Fruit fly (Drosophila melanogaster): Measurements from ENCODE around the gene amrt.

The amrt gene

DNA sequence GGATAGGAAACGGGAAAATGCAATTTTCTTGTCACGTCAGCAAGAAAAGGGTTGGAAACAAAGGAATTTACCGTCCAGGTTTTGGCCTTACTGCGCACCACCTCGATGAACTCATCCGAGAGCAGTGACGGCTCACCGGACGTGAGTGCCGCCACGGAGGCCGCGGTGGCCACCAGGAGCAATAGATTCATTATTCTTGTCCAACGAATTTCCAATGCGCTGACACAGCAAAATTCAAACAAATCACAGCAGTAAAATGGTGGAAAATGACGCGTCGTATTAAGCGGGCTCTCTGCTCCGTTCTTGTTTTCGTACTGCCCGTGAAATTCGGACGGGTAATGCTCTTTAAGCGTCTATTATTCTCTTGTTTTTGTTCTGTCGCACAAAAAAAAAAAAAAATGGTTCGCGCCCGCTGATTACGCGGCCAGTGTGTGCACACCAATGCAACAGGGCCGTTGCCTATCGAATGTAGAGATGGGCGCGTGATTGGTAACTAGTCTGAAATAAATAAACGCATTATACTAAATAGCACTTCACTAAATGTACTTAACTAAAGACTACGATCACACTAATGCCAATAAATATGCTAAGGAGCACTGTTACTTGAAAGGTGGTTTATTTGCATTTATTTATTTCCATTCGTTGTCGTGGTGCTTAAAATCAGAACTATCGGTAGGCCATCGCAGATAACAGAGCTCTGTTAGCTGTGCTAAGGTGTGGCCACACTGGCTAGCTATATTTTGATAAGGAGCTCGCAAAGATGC, at the start of gene amrt, which contains the start of gene CtsB:
Gene amrt (plus strand): TSS at position 721 of the 764 bp plus-strand sequence.
Gene CtsB (minus strand): TSS at position 432 of the 764 bp plus-strand sequence.
- TF ChIP-seq cnc (optimal IDR thresholded peaks at IDR 0.05) (peak; percentile 58 to 74), CG7101 (tag; optimal IDR thresholded peaks at IDR 0.05) (peak; percentile 75), cic (GFP tag; optimal IDR thresholded peaks at IDR 0.05) (peak; percentile 75), Mnt (GFP tag; optimal IDR thresholded peaks at IDR 0.05) (peak; percentile 70), toe (GFP tag; optimal IDR thresholded peaks at IDR 0.05) (peak; percentile 76), pad (GFP tag; optimal IDR thresholded peaks at IDR 0.05) (peak; percentile 58), CG14711 (tag; optimal IDR thresholded peaks at IDR 0.05) (peak; percentile 44), CG7045 (GFP tag; optimal IDR thresholded peaks at IDR 0.05) (peak; percentile 60), Crg-1 (GFP tag; optimal IDR thresholded peaks at IDR 0.05) (peak; percentile 19), bab1 (GFP tag; optimal IDR thresholded peaks at IDR 0.05) (peak; percentile 89), kay (GFP tag; ENCODE audit: borderline replicate concordance) (no peak), CG11617 (GFP tag; optimal IDR thresholded peaks at IDR 0.05) (peak; percentile 94), Clk (GFP tag; optimal IDR thresholded peaks at IDR 0.05) (peak; percentile 2), CG5204 (GFP tag; optimal IDR thresholded peaks at IDR 0.05) (peak; percentile 57), CG1620 (GFP tag; optimal IDR thresholded peaks at IDR 0.05) (peak; percentile 78), CG12768 (GFP tag; optimal IDR thresholded peaks at IDR 0.05) (peak; percentile 49), CG33017 (tag; optimal IDR thresholded peaks at IDR 0.05) (peak; percentile 32), tj (GFP tag; optimal IDR thresholded peaks at IDR 0.05) (peak; percentile 99), ovo (GFP tag; optimal IDR thresholded peaks at IDR 0.05) (peak; percentile 75), Hr96 (GFP tag; optimal IDR thresholded peaks at IDR 0.05) (peak; percentile 90)

dm6 chrX:13734866-13735265, 47.4 kb upstream of the amrt start:
- TF ChIP-seq CG7045 (GFP tag; optimal IDR thresholded peaks at IDR 0.05) (peak; percentile 20), kay (GFP tag; ENCODE audit: borderline replicate concordance) (no peak), pad (GFP tag; optimal IDR thresholded peaks at IDR 0.05) (peak; percentile 29), CG7101 (tag; optimal IDR thresholded peaks at IDR 0.05) (peak; percentile 80), CG1620 (GFP tag; optimal IDR thresholded peaks at IDR 0.05) (no peak), CG11617 (GFP tag; optimal IDR thresholded peaks at IDR 0.05) (peak; percentile 49), tj (GFP tag; optimal IDR thresholded peaks at IDR 0.05) (no peak), CG14711 (tag; optimal IDR thresholded peaks at IDR 0.05) (peak; percentile 76), bab1 (GFP tag; optimal IDR thresholded peaks at IDR 0.05) (peak; percentile 76), CG33017 (tag; optimal IDR thresholded peaks at IDR 0.05) (peak; percentile 82), CG12768 (GFP tag; optimal IDR thresholded peaks at IDR 0.05) (peak; percentile 60), cic (GFP tag; optimal IDR thresholded peaks at IDR 0.05) (no peak)

DNA sequence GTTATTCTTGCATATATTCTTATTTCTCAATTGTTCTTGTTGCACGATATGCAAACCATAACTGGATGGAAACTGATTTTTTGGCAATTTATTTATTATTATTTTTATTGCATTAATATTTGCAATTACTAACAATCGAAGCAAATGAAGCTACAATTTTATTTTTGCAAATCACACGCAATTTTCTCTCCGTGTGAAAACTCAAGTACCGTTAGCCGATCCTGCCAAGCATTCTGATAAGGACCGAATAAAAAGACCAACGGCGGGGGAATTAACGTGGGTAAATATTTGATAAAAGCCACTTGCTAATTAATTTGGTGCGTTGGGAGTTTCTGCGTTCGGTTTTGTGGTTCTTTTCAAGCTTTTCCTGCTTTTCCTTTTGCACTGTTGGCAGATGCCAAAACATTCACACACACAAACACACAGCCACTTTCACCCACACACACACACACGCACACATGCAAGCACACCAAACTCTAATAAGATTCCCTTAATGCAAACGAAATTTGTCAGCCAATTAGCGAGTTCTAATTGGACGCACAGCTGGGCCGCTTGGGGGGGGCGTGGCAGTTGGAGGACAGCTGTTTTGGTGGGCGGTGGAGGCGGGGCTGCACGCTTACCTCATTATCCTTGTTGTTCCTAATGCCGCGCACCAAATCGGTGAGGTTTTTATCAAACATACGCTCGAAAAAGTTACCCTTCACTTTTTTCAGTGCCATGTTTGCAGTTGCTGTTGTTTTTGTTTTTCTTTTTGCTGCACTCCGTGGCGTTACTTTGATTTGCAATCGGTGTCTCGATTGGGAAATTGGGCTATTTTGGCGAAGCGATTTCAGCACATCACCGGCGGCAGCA, 46.7 kb upstream of the amrt start:
- TF ChIP-seq Crg-1 (GFP tag; optimal IDR thresholded peaks at IDR 0.05): no peak
- no peak for TF ChIP-seq pad (GFP tag; optimal IDR thresholded peaks at IDR 0.05)
- TF ChIP-seq toe (GFP tag; optimal IDR thresholded peaks at IDR 0.05): no peak
- peak; percentile 70 for TF ChIP-seq tj (GFP tag; optimal IDR thresholded peaks at IDR 0.05)
- no peak for TF ChIP-seq CG5204 (GFP tag; optimal IDR thresholded peaks at IDR 0.05)
- TF ChIP-seq ovo (GFP tag; optimal IDR thresholded peaks at IDR 0.05): peak; percentile 73
- TF ChIP-seq cic (GFP tag; optimal IDR thresholded peaks at IDR 0.05): no peak
- no peak for TF ChIP-seq Clk (GFP tag; optimal IDR thresholded peaks at IDR 0.05)
- peak; percentile 84 for TF ChIP-seq kay (GFP tag; ENCODE audit: borderline replicate concordance)
- TF ChIP-seq CG7101 (tag; optimal IDR thresholded peaks at IDR 0.05): no peak
- TF ChIP-seq CG1620 (GFP tag; optimal IDR thresholded peaks at IDR 0.05): no peak
- no peak for TF ChIP-seq bab1 (GFP tag; optimal IDR thresholded peaks at IDR 0.05)
- no peak for TF ChIP-seq Mnt (GFP tag; optimal IDR thresholded peaks at IDR 0.05)
- peak; percentile 9 for TF ChIP-seq CG11617 (GFP tag; optimal IDR thresholded peaks at IDR 0.05)
- TF ChIP-seq CG7045 (GFP tag; optimal IDR thresholded peaks at IDR 0.05): no peak
- TF ChIP-seq CG33017 (tag; optimal IDR thresholded peaks at IDR 0.05): no peak
- no peak for TF ChIP-seq CG12768 (GFP tag; optimal IDR thresholded peaks at IDR 0.05)
- TF ChIP-seq cnc (optimal IDR thresholded peaks at IDR 0.05): no peak
- TF ChIP-seq CG14711 (tag; optimal IDR thresholded peaks at IDR 0.05): no peak
- no peak for TF ChIP-seq Hr96 (GFP tag; optimal IDR thresholded peaks at IDR 0.05)

dm6 chrX:13736174-13736482, 46.1 kb upstream of the amrt start, which contains the start of gene g:
g (minus strand) TSS chrX:13736278.
- TF ChIP-seq CG11617 (GFP tag; optimal IDR thresholded peaks at IDR 0.05) (peak; percentile 40), CG14711 (tag; optimal IDR thresholded peaks at IDR 0.05) (peak; percentile 1), ovo (GFP tag; optimal IDR thresholded peaks at IDR 0.05) (peak; percentile 29), Clk (GFP tag; optimal IDR thresholded peaks at IDR 0.05) (no peak), Mnt (GFP tag; optimal IDR thresholded peaks at IDR 0.05) (peak; percentile 38), tj (GFP tag; optimal IDR thresholded peaks at IDR 0.05) (no peak), bab1 (GFP tag; optimal IDR thresholded peaks at IDR 0.05) (peak; percentile 18)

DNA sequence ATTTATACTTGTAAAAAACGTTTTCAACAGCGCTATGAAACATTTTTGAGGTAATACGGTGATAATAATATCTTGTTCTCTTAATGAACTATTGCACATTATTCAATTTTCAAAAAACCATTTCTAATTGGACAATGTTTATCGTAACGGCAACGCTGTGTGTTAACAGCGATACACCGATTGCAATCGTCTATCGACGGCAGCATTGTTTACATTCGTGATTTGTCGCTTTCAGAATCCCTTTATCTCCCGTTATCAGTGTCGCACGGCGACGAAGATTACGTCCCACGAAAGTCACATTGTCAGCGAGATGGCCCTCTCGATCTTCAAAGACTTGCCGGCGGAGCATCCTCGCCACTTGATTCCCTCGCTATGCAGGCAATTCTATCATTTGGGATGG, 44.3 kb upstream of the amrt start, which contains the start of gene CG11134:
Gene CG11134 (plus strand): TSS at position 4 of the 400 bp plus-strand sequence.
- TF ChIP-seq CG5204 (GFP tag; optimal IDR thresholded peaks at IDR 0.05) (no peak), kay (GFP tag; ENCODE audit: borderline replicate concordance) (no peak), bab1 (GFP tag; optimal IDR thresholded peaks at IDR 0.05) (peak; percentile 16), Crg-1 (GFP tag; optimal IDR thresholded peaks at IDR 0.05) (no peak), ovo (GFP tag; optimal IDR thresholded peaks at IDR 0.05) (no peak), cic (GFP tag; optimal IDR thresholded peaks at IDR 0.05) (peak; percentile 5)

All from whole organism, adult.